Fruit fly (Drosophila melanogaster) whole organism, embryonic: ENCODE results near the gene prd.

Source experiments
- Antp ChIP-seq: fragments of 200-800 bp; sonication (Bioruptor generic); optimal IDR thresholded peaks from 3 replicates; lab custom pipeline; 2016; ENCODE audit warnings: missing biosample characterization, missing genetic modification characterization
- Atf-2 ChIP-seq: fragments of 200-800 bp; sonication (Bioruptor generic); optimal IDR thresholded peaks from 2 replicates; lab custom pipeline; 2016; ENCODE audit warnings: missing biosample characterization, missing genetic modification characterization
- B-H2 ChIP-seq: fragments of 200-800 bp; sonication (Bioruptor generic); optimal IDR thresholded peaks from 2 replicates; lab custom pipeline; 2018; ENCODE audit warnings: missing biosample characterization, mild to moderate bottlenecking, missing genetic modification characterization
- CG1024 ChIP-seq: fragments of 200-800 bp; sonication (Bioruptor generic); IDR thresholded peaks from 2 replicates; pipeline ENCODE4 v1.3.6; 2022; ENCODE audit warnings: missing biosample characterization, missing genetic modification characterization
- CG10321 ChIP-seq: fragments of 200-800 bp; sonication (Bioruptor generic); IDR thresholded peaks from 2 replicates; pipeline ENCODE4 v1.3.6; 2022; ENCODE audit warnings: missing biosample characterization, missing genetic modification characterization
- CG10366 ChIP-seq: fragments of 200-800 bp; sonication (Bioruptor generic); IDR thresholded peaks from 2 replicates; pipeline ENCODE4 v1.3.6; 2022; ENCODE audit warnings: missing biosample characterization, missing genetic modification characterization
- CG10979 ChIP-seq: fragments of 200-800 bp; sonication (Bioruptor generic); optimal IDR thresholded peaks from 2 replicates; lab custom pipeline; 2018; ENCODE audit warnings: missing biosample characterization, mild to moderate bottlenecking, missing genetic modification characterization, moderate library complexity
- CG11560 ChIP-seq: fragments of 200-800 bp; sonication (Bioruptor generic); IDR thresholded peaks from 3 replicates; pipeline ENCODE4 v1.3.6; 2022; ENCODE audit warnings: missing biosample characterization, missing genetic modification characterization
- CG13287 ChIP-seq: fragments of 200-800 bp; sonication (Bioruptor generic); IDR thresholded peaks from 2 replicates; pipeline ENCODE4 v1.3.6; 2022; ENCODE audit warnings: missing biosample characterization, missing genetic modification characterization; ENCODE audit not compliant: partially characterized antibody
- CG14050 ChIP-seq: fragments of 200-800 bp; sonication (Bioruptor generic); IDR thresholded peaks from 3 replicates; pipeline ENCODE4 v1.3.6; 2022; ENCODE audit warnings: missing biosample characterization, missing genetic modification characterization
- CG2678 ChIP-seq: fragments of 200-800 bp; sonication (Bioruptor generic); optimal IDR thresholded peaks from 3 replicates; lab custom pipeline; 2019; ENCODE audit warnings: missing biosample characterization, mild to moderate bottlenecking, missing genetic modification characterization, moderate library complexity
- CG31224 ChIP-seq: fragments of 200-800 bp; sonication (Bioruptor generic); IDR thresholded peaks from 2 replicates; pipeline ENCODE4 v1.3.6; 2022; ENCODE audit warnings: missing biosample characterization, missing genetic modification characterization
- CG34422 ChIP-seq: fragments of 200-800 bp; sonication (Bioruptor generic); IDR thresholded peaks from 3 replicates; pipeline ENCODE4 v1.3.6; 2022; ENCODE audit warnings: missing biosample characterization, missing genetic modification characterization
- CG42726 ChIP-seq: fragments of 200-800 bp; sonication (Bioruptor generic); IDR thresholded peaks from 2 replicates; pipeline ENCODE4 v1.3.6; 2022; ENCODE audit warnings: missing biosample characterization, missing genetic modification characterization; ENCODE audit not compliant: partially characterized antibody
- CG4730 ChIP-seq: fragments of 200-800 bp; sonication (Bioruptor generic); IDR thresholded peaks from 2 replicates; pipeline ENCODE4 v1.3.6; 2022; ENCODE audit warnings: missing biosample characterization, missing genetic modification characterization
- CG4854 ChIP-seq: fragments of 200-800 bp; sonication (Bioruptor generic); optimal IDR thresholded peaks from 2 replicates; lab custom pipeline; 2016; ENCODE audit warnings: missing biosample characterization, missing genetic modification characterization, inconsistent platforms
- CG6683 ChIP-seq: fragments of 200-800 bp; sonication (Bioruptor generic); optimal IDR thresholded peaks from 2 replicates; lab custom pipeline; 2017; ENCODE audit warnings: missing biosample characterization, mild to moderate bottlenecking, missing genetic modification characterization, missing genetic modification reagents
- CG7745 ChIP-seq: fragments of 200-800 bp; sonication (Bioruptor generic); optimal IDR thresholded peaks from 2 replicates; lab custom pipeline; 2018; ENCODE audit warnings: missing biosample characterization, mild to moderate bottlenecking, missing genetic modification characterization, moderate library complexity
- CG7928 ChIP-seq: fragments of 200-800 bp; sonication (Bioruptor generic); optimal IDR thresholded peaks from 2 replicates; lab custom pipeline; 2017; ENCODE audit warnings: missing biosample characterization, mild to moderate bottlenecking, missing genetic modification characterization
- CG8281 ChIP-seq: fragments of 200-800 bp; sonication (Bioruptor generic); optimal IDR thresholded peaks from 2 replicates; lab custom pipeline; 2018; ENCODE audit warnings: missing biosample characterization, mild to moderate bottlenecking, missing genetic modification characterization, moderate library complexity
- CG9817 ChIP-seq: fragments of 200-800 bp; sonication (Bioruptor generic); optimal IDR thresholded peaks from 2 replicates; lab custom pipeline; 2018; ENCODE audit warnings: missing biosample characterization, mild to moderate bottlenecking, missing genetic modification characterization, moderate library complexity
- CG9932 ChIP-seq: fragments of 200-800 bp; sonication (Bioruptor generic); IDR thresholded peaks from 2 replicates; pipeline ENCODE4 v1.3.6; 2022; ENCODE audit warnings: missing biosample characterization, missing genetic modification characterization
- D ChIP-seq, 2 experiments: fragments of 200-800 bp in 1 of 2; fragments of >200 bp in 1 of 2; sonication (Bioruptor generic) in 1 of 2; optimal IDR thresholded peaks; 2 replicates in 1 of 2; 3 replicates in 1 of 2; lab custom pipeline; 2017; ENCODE audit warnings: mild to moderate bottlenecking in 1 of 2, missing biosample characterization in 1 of 2, missing genetic modification characterization in 1 of 2, missing genetic modification reagents in 1 of 2
- Dip2 ChIP-seq: fragments of 200-800 bp; sonication (Bioruptor generic); IDR thresholded peaks from 2 replicates; pipeline ENCODE4 v1.3.6; 2022; ENCODE audit warnings: missing biosample characterization, missing genetic modification characterization
- Jarid2 ChIP-seq: fragments of 200-800 bp; sonication (Bioruptor generic); optimal IDR thresholded peaks from 3 replicates; lab custom pipeline; 2017; ENCODE audit warnings: mild to moderate bottlenecking, missing biosample characterization, missing genetic modification reagents, missing genetic modification characterization
- Lhr ChIP-seq: fragments of 200-800 bp; sonication (Bioruptor generic); optimal IDR thresholded peaks from 3 replicates; lab custom pipeline; 2017; ENCODE audit warnings: mild to moderate bottlenecking, missing biosample characterization, missing genetic modification reagents, missing genetic modification characterization
- Scr ChIP-seq: fragments of 200-800 bp; sonication (Bioruptor generic); IDR thresholded peaks from 2 replicates; pipeline ENCODE4 v1.3.6; 2022; ENCODE audit warnings: missing biosample characterization, missing genetic modification characterization; ENCODE audit not compliant: partially characterized antibody
- Sin3A ChIP-seq: fragments of >200 bp; optimal IDR thresholded peaks from 2 replicates; lab custom pipeline; 2018
- Sox100B ChIP-seq: fragments of 200-800 bp; sonication (Bioruptor generic); optimal IDR thresholded peaks from 3 replicates; lab custom pipeline; 2018; ENCODE audit warnings: missing biosample characterization, mild to moderate bottlenecking, missing genetic modification characterization
- Tbp ChIP-seq: fragments of >200 bp; optimal IDR thresholded peaks from 2 replicates; lab custom pipeline; 2018; ENCODE audit warnings: missing biosample characterization, missing genetic modification characterization
- ara ChIP-seq: fragments of 200-800 bp; sonication (Bioruptor generic); IDR thresholded peaks from 2 replicates; pipeline ENCODE4 v1.3.6; 2022; ENCODE audit warnings: missing biosample characterization, missing genetic modification characterization
- ash1 ChIP-seq: fragments of 200-800 bp; sonication (Bioruptor generic); optimal IDR thresholded peaks from 2 replicates; lab custom pipeline; 2018; ENCODE audit warnings: missing biosample characterization, mild to moderate bottlenecking, missing genetic modification characterization
- bigmax ChIP-seq: fragments of 200-800 bp; sonication (Bioruptor generic); optimal IDR thresholded peaks from 2 replicates; lab custom pipeline; 2018; ENCODE audit warnings: missing biosample characterization, mild to moderate bottlenecking, missing genetic modification characterization
- cad ChIP-seq: fragments of >200 bp; optimal IDR thresholded peaks from 2 replicates; lab custom pipeline; 2017; ENCODE audit warnings: missing biosample characterization, missing genetic modification characterization
- ci ChIP-seq: fragments of 200-800 bp; sonication (Bioruptor generic); IDR thresholded peaks from 3 replicates; pipeline ENCODE4 v1.3.6; 2022; ENCODE audit warnings: missing biosample characterization, missing genetic modification characterization
- fd64A ChIP-seq: fragments of 200-800 bp; sonication (Bioruptor generic); optimal IDR thresholded peaks from 3 replicates; lab custom pipeline; 2018; ENCODE audit warnings: missing biosample characterization, mild to moderate bottlenecking, missing genetic modification characterization
- ftz-f1 ChIP-seq: fragments of 200-800 bp; sonication (Bioruptor generic); optimal IDR thresholded peaks from 2 replicates; lab custom pipeline; 2016; ENCODE audit warnings: missing biosample characterization, missing genetic modification characterization
- gcm ChIP-seq: fragments of 200-800 bp; sonication (Bioruptor generic); optimal IDR thresholded peaks from 2 replicates; lab custom pipeline; 2019; ENCODE audit warnings: missing biosample characterization, mild to moderate bottlenecking, missing genetic modification characterization, moderate library complexity
- gem ChIP-seq: fragments of 200-800 bp; sonication (Bioruptor generic); optimal IDR thresholded peaks from 2 replicates; lab custom pipeline; 2019; ENCODE audit warnings: missing biosample characterization, mild to moderate bottlenecking, missing genetic modification characterization, moderate library complexity
- gsb ChIP-seq: fragments of 200-800 bp; sonication (Bioruptor generic); IDR thresholded peaks from 2 replicates; pipeline ENCODE4 v1.3.6; 2022; ENCODE audit warnings: missing biosample characterization, missing genetic modification characterization
- ind ChIP-seq: fragments of 200-800 bp; sonication (Bioruptor generic); optimal IDR thresholded peaks from 3 replicates; lab custom pipeline; 2016; ENCODE audit warnings: missing biosample characterization, missing genetic modification characterization
- jumu ChIP-seq: fragments of 200-800 bp; sonication (Bioruptor generic); optimal IDR thresholded peaks from 3 replicates; lab custom pipeline; 2016; ENCODE audit warnings: missing biosample characterization, missing genetic modification characterization
- kah ChIP-seq: fragments of 200-800 bp; sonication (Bioruptor generic); optimal IDR thresholded peaks from 2 replicates; lab custom pipeline; 2018; ENCODE audit warnings: missing biosample characterization, mild to moderate bottlenecking, missing genetic modification characterization
- lab ChIP-seq: fragments of 200-800 bp; sonication (Bioruptor generic); optimal IDR thresholded peaks from 3 replicates; lab custom pipeline; 2017; ENCODE audit warnings: missing biosample characterization, missing genetic modification characterization, mild to moderate bottlenecking, moderate library complexity, missing genetic modification reagents
- luna ChIP-seq: fragments of 200-800 bp; sonication (Bioruptor generic); optimal IDR thresholded peaks from 2 replicates; lab custom pipeline; 2016; ENCODE audit warnings: missing biosample characterization, missing genetic modification characterization
- mirr ChIP-seq: fragments of 200-800 bp; sonication (Bioruptor generic); optimal IDR thresholded peaks from 3 replicates; lab custom pipeline; 2018; ENCODE audit warnings: missing biosample characterization, mild to moderate bottlenecking, missing genetic modification characterization
- odd ChIP-seq: fragments of 200-800 bp; sonication (Bioruptor generic); optimal IDR thresholded peaks from 2 replicates; lab custom pipeline; 2017; ENCODE audit warnings: missing biosample characterization, mild to moderate bottlenecking, missing genetic modification characterization
- pfk ChIP-seq: fragments of 200-800 bp; sonication (Bioruptor generic); optimal IDR thresholded peaks from 2 replicates; lab custom pipeline; 2018; ENCODE audit warnings: missing biosample characterization, mild to moderate bottlenecking, missing genetic modification characterization, moderate library complexity
- seq ChIP-seq: fragments of 200-800 bp; sonication (Bioruptor generic); IDR thresholded peaks from 2 replicates; pipeline ENCODE4 v1.3.6; 2022; ENCODE audit warnings: missing biosample characterization, missing genetic modification characterization
- sim ChIP-seq: fragments of 200-800 bp; sonication (Bioruptor generic); IDR thresholded peaks from 2 replicates; pipeline ENCODE4 v1.3.6; 2022; ENCODE audit warnings: missing biosample characterization, missing genetic modification characterization
- sisA ChIP-seq: fragments of 200-800 bp; sonication (Bioruptor generic); IDR thresholded peaks from 2 replicates; pipeline ENCODE4 v1.3.6; 2022; ENCODE audit warnings: missing biosample characterization, missing genetic modification characterization
- sug ChIP-seq: fragments of 200-800 bp; optimal IDR thresholded peaks from 2 replicates; lab custom pipeline; 2019; ENCODE audit warnings: missing biosample characterization, mild to moderate bottlenecking, missing genetic modification characterization, moderate library complexity
- trem ChIP-seq: fragments of 200-800 bp; optimal IDR thresholded peaks from 3 replicates; lab custom pipeline; 2019; ENCODE audit warnings: missing biosample characterization, mild to moderate bottlenecking, missing genetic modification characterization, moderate library complexity

Gene prd

dm6 chr2L:12096396-12096813 lies 10.8 kb upstream of the prd start, which contains the start of the genes CG6712 and Mt2 (continued):
- TF ChIP-seq CG9932: peak; percentile 22; the same call in 1 of the 2 replicates
- no peak for TF ChIP-seq cad (GFP tag; lab: Kevin White, UChicago)
- TF ChIP-seq Dip2 (GFP tag; lab: Robert Waterston, UW): no peak
- no peak for TF ChIP-seq luna (GFP tag; lab: Kevin White, UChicago)
- TF ChIP-seq gsb: no peak
- TF ChIP-seq Atf-2 (GFP tag; lab: Kevin White, UChicago): no peak
- TF ChIP-seq ash1 (GFP tag; lab: Kevin White, UChicago): no peak
- no peak for TF ChIP-seq Scr (GFP tag; lab: Robert Waterston, UW)
- TF ChIP-seq fd64A (GFP tag; lab: Kevin White, UChicago): no peak
- TF ChIP-seq CG31224 (GFP tag; lab: Robert Waterston, UW): no peak
- no peak for TF ChIP-seq bigmax (GFP tag; lab: Kevin White, UChicago)
- TF ChIP-seq CG4730 (GFP tag; lab: Robert Waterston, UW): no peak
- TF ChIP-seq Tbp (GFP tag; lab: Kevin White, UChicago): no peak
- TF ChIP-seq CG10321: no peak
- no peak for TF ChIP-seq Lhr (GFP tag; lab: Kevin White, UChicago)
- TF ChIP-seq Antp: no peak
- no peak for TF ChIP-seq CG9817 (tag; lab: Kevin White, UChicago)
- TF ChIP-seq trem (tag; lab: Kevin White, UChicago): peak; percentile 0
- no peak for TF ChIP-seq CG11560 (tag; lab: Robert Waterston, UW)
- TF ChIP-seq gcm (GFP tag; lab: Kevin White, UChicago): no peak
- no peak for TF ChIP-seq mirr
- no peak for TF ChIP-seq D (optimal IDR thresholded peaks at IDR 0.05; lab: Kevin White, UChicago)
- TF ChIP-seq D (GFP tag; optimal IDR thresholded peaks at IDR 0.05; lab: Kevin White, UChicago): no peak
- TF ChIP-seq odd (GFP tag; lab: Kevin White, UChicago): no peak
- no peak for TF ChIP-seq lab (GFP tag; lab: Kevin White, UChicago)
- TF ChIP-seq seq (GFP tag; lab: Robert Waterston, UW): no peak
- TF ChIP-seq gem: no peak
- no peak for TF ChIP-seq CG6683
- no peak for TF ChIP-seq Sox100B (GFP tag; lab: Kevin White, UChicago)
- no peak for TF ChIP-seq CG14050
- TF ChIP-seq CG10366 (GFP tag; lab: Robert Waterston, UW): no peak
- no peak for TF ChIP-seq pfk
- TF ChIP-seq sisA (GFP tag; lab: Robert Waterston, UW): no peak
- no peak for TF ChIP-seq CG1024 (GFP tag; lab: Robert Waterston, UW)
- no peak for TF ChIP-seq jumu (GFP tag; lab: Kevin White, UChicago)
- TF ChIP-seq CG7928 (GFP tag; lab: Kevin White, UChicago): no peak
- TF ChIP-seq Jarid2 (GFP tag; lab: Kevin White, UChicago): no peak
- no peak for TF ChIP-seq CG42726 (GFP tag; lab: Robert Waterston, UW)
- no peak for TF ChIP-seq CG8281 (tag; lab: Kevin White, UChicago)
- no peak for TF ChIP-seq CG2678 (tag; lab: Kevin White, UChicago)
- TF ChIP-seq ara: no peak

DNA sequence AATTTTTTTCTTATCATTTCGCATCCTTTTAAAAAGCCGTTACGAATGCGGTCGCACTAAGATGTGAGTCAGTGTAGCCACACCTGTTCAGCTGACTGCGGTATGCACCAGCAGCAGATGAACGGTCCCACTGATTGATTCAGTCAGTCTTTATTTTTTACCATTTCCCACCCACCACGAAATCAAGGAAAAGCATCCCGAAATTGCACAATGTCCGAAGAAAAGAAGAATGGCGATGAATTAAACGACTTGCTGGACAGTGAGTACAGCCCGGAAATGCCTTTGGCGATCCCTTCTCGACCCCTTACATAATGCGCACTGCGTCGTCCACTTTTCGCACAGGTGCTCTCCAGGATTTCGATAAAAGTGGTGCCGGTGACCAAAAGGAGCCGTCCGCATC lies 8.0 kb upstream of the prd start:
- TF ChIP-seq ftz-f1 (GFP tag; lab: Kevin White, UChicago) (peak; percentile 70), CG4854 (GFP tag; lab: Kevin White, UChicago) (no peak), CG14050 (no peak), sug (no peak), kah (GFP tag; lab: Kevin White, UChicago) (peak; percentile 0), B-H2 (no peak), ara (no peak), Sin3A (lab: Kevin White, UChicago) (peak; percentile 24), ind (GFP tag; lab: Kevin White, UChicago) (no peak), CG34422 (GFP tag; lab: Robert Waterston, UW) (peak; percentile 50; the same call in 1 of the 3 replicates), sim (GFP tag; lab: Robert Waterston, UW) (no peak), CG7745 (tag; lab: Kevin White, UChicago) (no peak), CG13287 (GFP tag; lab: Robert Waterston, UW) (peak; percentile 46; the same call in 1 of the 2 replicates), ci (GFP tag; lab: Robert Waterston, UW) (peak; percentile 43; the same call in 1 of the 3 replicates), CG10979 (tag; lab: Kevin White, UChicago) (no peak)
